Worm (Caenorhabditis elegans) whole organism, L3 larva: ENCODE data around the gene col-183.

Experiments
- R02D3.7 ChIP-seq: fragments of 150-350 bp; optimal IDR thresholded peaks from 2 replicates; lab custom pipeline; 2014; ENCODE audit warnings: missing biosample characterization, missing genetic modification characterization
- ZK546.5 ChIP-seq: sonication (generic microtip); optimal IDR thresholded peaks from 2 replicates; lab custom pipeline; 2017; ENCODE audit warnings: missing biosample characterization, missing genetic modification characterization
- aly-2 ChIP-seq: fragments of 150-350 bp; optimal IDR thresholded peaks from 2 replicates; lab custom pipeline; 2014; ENCODE audit warnings: missing biosample characterization, missing genetic modification characterization
- ama-1 ChIP-seq: fragments of 150-350 bp; optimal IDR thresholded peaks from 2 replicates; lab custom pipeline; 2018
- ceh-16 ChIP-seq: sonication (generic microtip); optimal IDR thresholded peaks from 2 replicates; lab custom pipeline; 2017; ENCODE audit warnings: missing biosample characterization, missing genetic modification characterization
- ceh-28 ChIP-seq: fragments of 150-350 bp; optimal IDR thresholded peaks from 2 replicates; lab custom pipeline; 2014; ENCODE audit warnings: missing biosample characterization, missing genetic modification reagents, missing genetic modification characterization
- ceh-82 ChIP-seq: fragments of 150-350 bp; optimal IDR thresholded peaks from 2 replicates; lab custom pipeline; 2014; ENCODE audit warnings: missing biosample characterization, missing genetic modification characterization
- ceh-9 ChIP-seq: sonication (generic microtip); optimal IDR thresholded peaks from 2 replicates; lab custom pipeline; 2018; ENCODE audit warnings: missing biosample characterization, missing genetic modification characterization
- daf-12 ChIP-seq: fragments of 150-350 bp; optimal IDR thresholded peaks from 2 replicates; lab custom pipeline; 2014; ENCODE audit warnings: missing biosample characterization, missing genetic modification reagents, missing genetic modification characterization
- egl-27 ChIP-seq: sonication (generic microtip); optimal IDR thresholded peaks from 4 replicates; lab custom pipeline; 2017; ENCODE audit warnings: missing biosample characterization, missing genetic modification reagents, missing genetic modification characterization
- egl-5 ChIP-seq: fragments of 150-350 bp; optimal IDR thresholded peaks from 2 replicates; lab custom pipeline; 2017; ENCODE audit warnings: missing biosample characterization, missing genetic modification reagents, missing genetic modification characterization, inconsistent platforms
- elt-1 ChIP-seq: fragments of 150-350 bp; optimal IDR thresholded peaks from 2 replicates; lab custom pipeline; 2014; ENCODE audit warnings: missing biosample characterization, missing genetic modification characterization
- elt-2 ChIP-seq: sonication (generic microtip); optimal IDR thresholded peaks from 2 replicates; lab custom pipeline; 2016; ENCODE audit warnings: missing genetic modification reagents, mild to moderate bottlenecking, missing genetic modification characterization, missing compliant biosample characterization
- eor-1 ChIP-seq, 2 experiments: fragments of 150-350 bp; optimal IDR thresholded peaks; 2 replicates each; lab custom pipeline; 2014 to 2018; ENCODE audit warnings: missing biosample characterization in 2 of 2, missing genetic modification characterization in 2 of 2
- fkh-10 ChIP-seq: sonication (generic microtip); optimal IDR thresholded peaks from 2 replicates; lab custom pipeline; 2017; ENCODE audit warnings: missing biosample characterization, missing genetic modification reagents, missing genetic modification characterization
- fkh-2 ChIP-seq: fragments of 150-350 bp; optimal IDR thresholded peaks from 2 replicates; lab custom pipeline; 2014; ENCODE audit warnings: missing biosample characterization, missing genetic modification reagents, missing genetic modification characterization
- fos-1 ChIP-seq: fragments of 150-350 bp; optimal IDR thresholded peaks from 2 replicates; lab custom pipeline; 2014; ENCODE audit warnings: missing biosample characterization, missing genetic modification characterization
- hmg-11 ChIP-seq: sonication (generic microtip); optimal IDR thresholded peaks from 2 replicates; lab custom pipeline; 2016; ENCODE audit warnings: missing genetic modification characterization, missing compliant biosample characterization
- jun-1 ChIP-seq: fragments of 150-350 bp; optimal IDR thresholded peaks from 2 replicates; lab custom pipeline; 2014; ENCODE audit warnings: missing biosample characterization, missing genetic modification reagents, missing genetic modification characterization
- lin-15B ChIP-seq: fragments of 150-350 bp; optimal IDR thresholded peaks from 2 replicates; lab custom pipeline; 2014; ENCODE audit warnings: missing biosample characterization, missing genetic modification characterization
- lin-39 ChIP-seq: fragments of 150-350 bp; optimal IDR thresholded peaks from 2 replicates; lab custom pipeline; 2018; ENCODE audit warnings: missing biosample characterization, missing genetic modification reagents, missing genetic modification characterization
- lsy-12 ChIP-seq: sonication (generic microtip); optimal IDR thresholded peaks from 2 replicates; lab custom pipeline; 2016; ENCODE audit warnings: mild to moderate bottlenecking, missing genetic modification characterization, missing compliant biosample characterization
- nfya-1 ChIP-seq: sonication (generic microtip); optimal IDR thresholded peaks from 2 replicates; lab custom pipeline; 2017; ENCODE audit warnings: missing genetic modification characterization, mild to moderate bottlenecking, missing compliant biosample characterization, antibody characterized with exemption, moderate library complexity; ENCODE audit not compliant: insufficient read depth
- nhr-11 ChIP-seq: fragments of 150-350 bp; optimal IDR thresholded peaks from 2 replicates; lab custom pipeline; 2014; ENCODE audit warnings: missing biosample characterization, missing genetic modification characterization
- nhr-12 ChIP-seq: fragments of 150-350 bp; optimal IDR thresholded peaks from 2 replicates; lab custom pipeline; 2014; ENCODE audit warnings: missing biosample characterization, missing genetic modification characterization
- nhr-23 ChIP-seq: fragments of 150-350 bp; optimal IDR thresholded peaks from 2 replicates; lab custom pipeline; 2014; ENCODE audit warnings: missing biosample characterization, missing genetic modification reagents, missing genetic modification characterization
- nhr-237 ChIP-seq: fragments of 150-350 bp; optimal IDR thresholded peaks from 2 replicates; lab custom pipeline; 2014; ENCODE audit warnings: missing biosample characterization, missing genetic modification characterization
- nhr-25 ChIP-seq: sonication (generic microtip); optimal IDR thresholded peaks from 2 replicates; lab custom pipeline; 2017; ENCODE audit warnings: missing biosample characterization, missing genetic modification characterization
- nhr-28 ChIP-seq: fragments of 150-350 bp; optimal IDR thresholded peaks from 2 replicates; lab custom pipeline; 2014; ENCODE audit warnings: missing biosample characterization, missing genetic modification characterization
- nhr-43 ChIP-seq: sonication (generic microtip); optimal IDR thresholded peaks from 2 replicates; lab custom pipeline; 2016; ENCODE audit warnings: mild to moderate bottlenecking, missing genetic modification characterization, missing compliant biosample characterization; ENCODE audit not compliant: poor library complexity, severe bottlenecking
- nhr-67 ChIP-seq: fragments of 150-350 bp; optimal IDR thresholded peaks from 2 replicates; lab custom pipeline; 2014; ENCODE audit warnings: missing biosample characterization, missing genetic modification characterization
- nhr-76 ChIP-seq: fragments of 150-350 bp; sonication (generic microtip); optimal IDR thresholded peaks from 5 replicates; lab custom pipeline; 2014; ENCODE audit warnings: missing biosample characterization, missing genetic modification characterization
- nhr-77 ChIP-seq: fragments of 150-350 bp; optimal IDR thresholded peaks from 2 replicates; lab custom pipeline; 2014; ENCODE audit warnings: missing biosample characterization, missing genetic modification characterization
- pha-4 ChIP-seq: fragments of 150-350 bp; optimal IDR thresholded peaks from 2 replicates; lab custom pipeline; 2014; ENCODE audit warnings: missing biosample characterization, missing genetic modification reagents, missing genetic modification characterization
- pqm-1 ChIP-seq: fragments of 150-350 bp; optimal IDR thresholded peaks from 2 replicates; lab custom pipeline; 2017; ENCODE audit warnings: missing biosample characterization, missing genetic modification characterization, inconsistent platforms
- skn-1 ChIP-seq: fragments of 150-350 bp; optimal IDR thresholded peaks from 2 replicates; lab custom pipeline; 2014; ENCODE audit warnings: missing biosample characterization, missing genetic modification characterization
- snpc-4 ChIP-seq: fragments of 150-350 bp; optimal IDR thresholded peaks from 2 replicates; lab custom pipeline; 2014; ENCODE audit warnings: missing biosample characterization, missing genetic modification characterization
- tbx-2 ChIP-seq: sonication (generic microtip); optimal IDR thresholded peaks from 2 replicates; lab custom pipeline; 2016; ENCODE audit warnings: mild to moderate bottlenecking, missing genetic modification characterization, missing compliant biosample characterization
- unc-39 ChIP-seq: sonication (generic microtip); optimal IDR thresholded peaks from 4 replicates; lab custom pipeline; 2017; ENCODE audit warnings: missing biosample characterization, missing genetic modification characterization
- zag-1 ChIP-seq: fragments of 150-350 bp; optimal IDR thresholded peaks from 2 replicates; lab custom pipeline; 2014; ENCODE audit warnings: missing biosample characterization, missing genetic modification characterization
- ztf-11 ChIP-seq: fragments of 150-350 bp; optimal IDR thresholded peaks from 2 replicates; lab custom pipeline; 2014; ENCODE audit warnings: missing biosample characterization, missing genetic modification characterization
- ztf-4 ChIP-seq: fragments of 150-350 bp; optimal IDR thresholded peaks from 2 replicates; lab custom pipeline; 2014; ENCODE audit warnings: missing biosample characterization, missing genetic modification characterization

Gene col-183

ce11 chrX:13511796-13512195 is 44.2 kb upstream of the col-183 start:
- TF ChIP-seq ztf-4 (tag; lab: Kevin White, UChicago), result no peak
- TF ChIP-seq hmg-11 (tag; lab: Kevin White, UChicago), result peak; percentile 81
- TF ChIP-seq snpc-4, result peak; percentile 26
- no peak for TF ChIP-seq ZK546.5 (tag; lab: Kevin White, UChicago)
- no peak for TF ChIP-seq unc-39 (tag; lab: Kevin White, UChicago)
- TF ChIP-seq eor-1 (tag; optimal IDR thresholded peaks at IDR 0.05; lab: Kevin White, UChicago), result no peak
- TF ChIP-seq lsy-12 (tag; lab: Kevin White, UChicago), result peak; percentile 40
- no peak for TF ChIP-seq nhr-77 (tag; lab: Kevin White, UChicago)
- peak; percentile 29 for TF ChIP-seq elt-2 (tag; lab: Kevin White, UChicago)
- no peak for TF ChIP-seq nhr-11 (tag; lab: Kevin White, UChicago)
- TF ChIP-seq jun-1 (tag; lab: Kevin White, UChicago), result peak; percentile 23
- no peak for TF ChIP-seq ceh-9 (tag; lab: Kevin White, UChicago)
- TF ChIP-seq nhr-28 (tag; lab: Kevin White, UChicago), result no peak
- TF ChIP-seq nhr-67 (tag; lab: Kevin White, UChicago), result no peak
- TF ChIP-seq fos-1, result no peak
- peak; percentile 13 for TF ChIP-seq pha-4
- no peak for TF ChIP-seq fkh-2
- TF ChIP-seq nhr-76 (tag; lab: Kevin White, UChicago), result no peak
- TF ChIP-seq egl-27 (tag; lab: Kevin White, UChicago), result peak; percentile 5
- peak; percentile 44 for TF ChIP-seq tbx-2 (tag; lab: Kevin White, UChicago)
- TF ChIP-seq egl-5 (tag; lab: Kevin White, UChicago), result no peak
- no peak for TF ChIP-seq ceh-16 (tag; lab: Kevin White, UChicago)
- no peak for TF ChIP-seq skn-1 (tag; lab: Kevin White, UChicago)
- TF ChIP-seq nhr-43 (tag; lab: Kevin White, UChicago), result peak; percentile 77
- peak; percentile 27 for TF ChIP-seq ceh-82
- peak; percentile 32 for TF ChIP-seq nhr-25 (tag; lab: Kevin White, UChicago)
- TF ChIP-seq lin-39 (tag; lab: Kevin White, UChicago), result peak; percentile 22
- TF ChIP-seq elt-1 (tag; lab: Kevin White, UChicago), result no peak
- TF ChIP-seq R02D3.7 (tag; lab: Kevin White, UChicago), result no peak
- TF ChIP-seq ceh-28, result no peak
- no peak for TF ChIP-seq daf-12
- no peak for TF ChIP-seq ama-1
- no peak for TF ChIP-seq fkh-10 (GFP tag; lab: Kevin White, UChicago)
- no peak for TF ChIP-seq nhr-23 (tag; lab: Kevin White, UChicago)
- TF ChIP-seq zag-1 (tag; lab: Kevin White, UChicago), result no peak
- peak; percentile 17 for TF ChIP-seq pqm-1 (tag; lab: Kevin White, UChicago)
- no peak for TF ChIP-seq nhr-12
- TF ChIP-seq nfya-1 (tag; lab: Kevin White, UChicago), result peak; percentile 20
- TF ChIP-seq lin-15B (tag; lab: Kevin White, UChicago), result no peak
- no peak for TF ChIP-seq ztf-11 (tag; lab: Kevin White, UChicago)
- no peak for TF ChIP-seq nhr-237 (tag; lab: Kevin White, UChicago)
- TF ChIP-seq aly-2 (tag; lab: Kevin White, UChicago), result no peak

ce11 chrX:13510997-13511396 is 43.4 kb upstream of the col-183 start, which contains the start of gene col-185:
Gene col-185, minus strand, starts transcription at chrX:13511097.
- no peak for TF ChIP-seq unc-39 (tag; lab: Kevin White, UChicago)
- no peak for TF ChIP-seq pqm-1 (tag; lab: Kevin White, UChicago)

- no peak for TF ChIP-seq fkh-2
- TF ChIP-seq nhr-76 (tag; lab: Kevin White, UChicago), result no peak
Measured at ce11 chrX:13510234-13510837, 42.8 kb upstream of the col-183 start.
